Fruit fly (Drosophila melanogaster) whole organism, embryonic: Measurements from ENCODE around the gene CG2182.

Experiments
- CG10959 ChIP-seq: fragments of 200-800 bp; sonication (Bioruptor generic); IDR thresholded peaks from 2 replicates; pipeline ENCODE4 v1.3.6; 2022; ENCODE audit warnings: missing biosample characterization, missing genetic modification characterization
- CG12236 ChIP-seq: fragments of 200-800 bp; sonication (Bioruptor generic); optimal IDR thresholded peaks from 2 replicates; lab custom pipeline; 2016; ENCODE audit warnings: missing biosample characterization, missing genetic modification characterization
- CG12391 ChIP-seq: fragments of 200-800 bp; sonication (Bioruptor generic); optimal IDR thresholded peaks from 3 replicates; lab custom pipeline; 2018; ENCODE audit warnings: missing biosample characterization, mild to moderate bottlenecking, missing genetic modification characterization, moderate library complexity
- CG14014 ChIP-seq: fragments of 200-800 bp; sonication (Bioruptor generic); IDR thresholded peaks from 2 replicates; pipeline ENCODE4 v1.3.6; 2022; ENCODE audit warnings: missing biosample characterization, missing genetic modification characterization
- CG15011 ChIP-seq: fragments of 200-800 bp; sonication (Bioruptor generic); optimal IDR thresholded peaks from 3 replicates; lab custom pipeline; 2018; ENCODE audit warnings: missing biosample characterization, mild to moderate bottlenecking, missing genetic modification characterization
- CG15073 ChIP-seq: fragments of 200-800 bp; sonication (Bioruptor generic); optimal IDR thresholded peaks from 2 replicates; lab custom pipeline; 2016; ENCODE audit warnings: missing biosample characterization, missing genetic modification characterization
- CG16815 ChIP-seq: fragments of 200-800 bp; sonication (Bioruptor generic); optimal IDR thresholded peaks from 3 replicates; lab custom pipeline; 2017; ENCODE audit warnings: missing biosample characterization, mild to moderate bottlenecking, missing genetic modification characterization
- CG17186 ChIP-seq: fragments of 200-800 bp; sonication (Bioruptor generic); optimal IDR thresholded peaks from 3 replicates; lab custom pipeline; 2017; ENCODE audit warnings: missing biosample characterization, missing genetic modification reagents, missing genetic modification characterization
- CG17359 ChIP-seq: fragments of 200-800 bp; sonication (Bioruptor generic); optimal IDR thresholded peaks from 3 replicates; lab custom pipeline; 2018; ENCODE audit warnings: missing biosample characterization, mild to moderate bottlenecking, missing genetic modification characterization, moderate library complexity
- CG17361 ChIP-seq: fragments of 200-800 bp; sonication (Bioruptor generic); IDR thresholded peaks from 3 replicates; pipeline ENCODE4 v1.3.6; 2022; ENCODE audit warnings: missing biosample characterization, missing genetic modification characterization
- CG17385 ChIP-seq: fragments of 200-800 bp; sonication (Bioruptor generic); optimal IDR thresholded peaks from 3 replicates; lab custom pipeline; 2018; ENCODE audit warnings: missing biosample characterization, mild to moderate bottlenecking, missing genetic modification characterization
- CG1832 ChIP-seq: fragments of 200-800 bp; sonication (Bioruptor generic); optimal IDR thresholded peaks from 2 replicates; lab custom pipeline; 2017; ENCODE audit warnings: missing biosample characterization, mild to moderate bottlenecking, missing genetic modification characterization, inconsistent platforms
- CG18599 ChIP-seq: fragments of 200-800 bp; sonication (Bioruptor generic); optimal IDR thresholded peaks from 3 replicates; lab custom pipeline; 2017; ENCODE audit warnings: missing biosample characterization, missing genetic modification characterization, mild to moderate bottlenecking, moderate library complexity, missing genetic modification reagents
- CG2202 ChIP-seq: fragments of 200-800 bp; sonication (Bioruptor generic); optimal IDR thresholded peaks from 2 replicates; lab custom pipeline; 2018; ENCODE audit warnings: missing biosample characterization, mild to moderate bottlenecking, missing genetic modification characterization
- CG31388 ChIP-seq: fragments of 200-800 bp; sonication (Bioruptor generic); optimal IDR thresholded peaks from 2 replicates; lab custom pipeline; 2016; ENCODE audit warnings: missing biosample characterization, missing genetic modification characterization
- CG34376 ChIP-seq: fragments of 200-800 bp; sonication (Bioruptor generic); optimal IDR thresholded peaks from 2 replicates; lab custom pipeline; 2018; ENCODE audit warnings: missing biosample characterization, mild to moderate bottlenecking, missing genetic modification characterization
- CG3995 ChIP-seq: fragments of 200-800 bp; sonication (Bioruptor generic); optimal IDR thresholded peaks from 3 replicates; lab custom pipeline; 2016; ENCODE audit warnings: missing biosample characterization, missing genetic modification characterization
- CG4282 ChIP-seq: fragments of 200-800 bp; sonication (Bioruptor generic); optimal IDR thresholded peaks from 2 replicates; lab custom pipeline; 2016; ENCODE audit warnings: missing biosample characterization, missing genetic modification characterization
- Doc2 ChIP-seq: fragments of 200-800 bp; sonication (Bioruptor generic); IDR thresholded peaks from 2 replicates; pipeline ENCODE4 v1.3.6; 2022; ENCODE audit warnings: missing biosample characterization, missing genetic modification characterization
- Doc3 ChIP-seq: fragments of 200-800 bp; sonication (Bioruptor generic); IDR thresholded peaks from 3 replicates; pipeline ENCODE4 v1.3.6; 2022; ENCODE audit warnings: missing biosample characterization, missing genetic modification characterization; ENCODE audit not compliant: partially characterized antibody
- H2.0 ChIP-seq: fragments of 200-800 bp; sonication (Bioruptor generic); IDR thresholded peaks from 2 replicates; pipeline ENCODE4 v1.3.6; 2022; ENCODE audit warnings: missing biosample characterization, missing genetic modification characterization
- HLH4C ChIP-seq: fragments of 200-800 bp; sonication (Bioruptor generic); IDR thresholded peaks from 3 replicates; pipeline ENCODE4 v1.3.6; 2022; ENCODE audit warnings: missing biosample characterization, missing genetic modification characterization; ENCODE audit not compliant: partially characterized antibody
- HLHmδ ChIP-seq: fragments of 200-800 bp; sonication (Bioruptor generic); optimal IDR thresholded peaks from 2 replicates; lab custom pipeline; 2018; ENCODE audit warnings: missing biosample characterization, mild to moderate bottlenecking, missing genetic modification characterization, moderate library complexity
- Hr3 ChIP-seq: fragments of 200-800 bp; sonication (Bioruptor generic); optimal IDR thresholded peaks from 3 replicates; lab custom pipeline; 2016; ENCODE audit warnings: missing biosample characterization, missing genetic modification characterization
- NFAT ChIP-seq: fragments of 200-800 bp; sonication (Bioruptor generic); IDR thresholded peaks from 2 replicates; pipeline ENCODE4 v1.3.6; 2022; ENCODE audit warnings: missing biosample characterization, missing genetic modification characterization
- Neu2 ChIP-seq: fragments of 200-800 bp; sonication (Bioruptor generic); optimal IDR thresholded peaks from 3 replicates; lab custom pipeline; 2016; ENCODE audit warnings: missing biosample characterization, missing genetic modification characterization, borderline replicate concordance
- NfI ChIP-seq: fragments of 200-800 bp; sonication (Bioruptor generic); optimal IDR thresholded peaks from 3 replicates; lab custom pipeline; 2018; ENCODE audit warnings: missing biosample characterization, mild to moderate bottlenecking, missing genetic modification characterization, moderate library complexity
- Ptx1 ChIP-seq: fragments of 200-800 bp; sonication (Bioruptor generic); IDR thresholded peaks from 2 replicates; pipeline ENCODE4 v1.3.6; 2022; ENCODE audit warnings: missing biosample characterization, missing genetic modification characterization
- Sox100B ChIP-seq: fragments of 200-800 bp; sonication (Bioruptor generic); optimal IDR thresholded peaks from 3 replicates; lab custom pipeline; 2018; ENCODE audit warnings: missing biosample characterization, mild to moderate bottlenecking, missing genetic modification characterization
- Stat92E ChIP-seq, 3 experiments: fragments of >200 bp in 2 of 3; fragments of 200-800 bp in 1 of 3; sonication (Bioruptor generic) in 1 of 3; optimal IDR thresholded peaks; 2 replicates each; lab custom pipeline; 2017 to 2019; ENCODE audit warnings: missing biosample characterization in 3 of 3, missing genetic modification characterization in 3 of 3, mild to moderate bottlenecking in 1 of 3, moderate library complexity in 1 of 3
- TFAM ChIP-seq: fragments of 200-800 bp; sonication (Bioruptor generic); optimal IDR thresholded peaks from 2 replicates; lab custom pipeline; 2017; ENCODE audit warnings: missing biosample characterization, missing genetic modification characterization, inconsistent platforms
- Xbp1 ChIP-seq: fragments of 200-800 bp; sonication (Bioruptor generic); optimal IDR thresholded peaks from 3 replicates; lab custom pipeline; 2016; ENCODE audit warnings: missing biosample characterization, mild to moderate bottlenecking, missing genetic modification characterization
- YL-1 ChIP-seq: fragments of 200-800 bp; sonication (Bioruptor generic); optimal IDR thresholded peaks from 3 replicates; lab custom pipeline; 2017; ENCODE audit warnings: missing biosample characterization, mild to moderate bottlenecking, missing genetic modification characterization
- ato ChIP-seq: fragments of 200-800 bp; sonication (Bioruptor generic); IDR thresholded peaks from 2 replicates; pipeline ENCODE4 v1.3.6; 2022; ENCODE audit warnings: missing biosample characterization, missing genetic modification characterization; ENCODE audit not compliant: partially characterized antibody
- bowl ChIP-seq: fragments of 200-800 bp; sonication (Bioruptor generic); IDR thresholded peaks from 2 replicates; pipeline ENCODE4 v1.3.6; 2022; ENCODE audit warnings: missing biosample characterization, missing genetic modification characterization
- chinmo ChIP-seq: fragments of 200-800 bp; sonication (Bioruptor generic); IDR thresholded peaks from 4 replicates; pipeline ENCODE4 v1.3.6; 2022; ENCODE audit warnings: missing biosample characterization, missing genetic modification characterization; ENCODE audit not compliant: partially characterized antibody
- en ChIP-seq: fragments of 200-800 bp; sonication (Bioruptor generic); optimal IDR thresholded peaks from 2 replicates; lab custom pipeline; 2016; ENCODE audit warnings: missing biosample characterization, missing genetic modification characterization
- esg ChIP-seq: fragments of 200-800 bp; sonication (Bioruptor generic); conservative IDR thresholded peaks from 2 replicates; pipeline ENCODE4 v1.3.6; 2022; ENCODE audit warnings: missing biosample characterization, missing genetic modification characterization
- gce ChIP-seq: fragments of 200-800 bp; sonication (Bioruptor generic); IDR thresholded peaks from 3 replicates; pipeline ENCODE4 v1.3.6; 2022; ENCODE audit warnings: missing biosample characterization, missing genetic modification characterization
- gfzf ChIP-seq: fragments of 200-800 bp; sonication (Bioruptor generic); optimal IDR thresholded peaks from 2 replicates; lab custom pipeline; 2016; ENCODE audit warnings: missing biosample characterization, mild to moderate bottlenecking, missing genetic modification characterization, moderate library complexity
- gro ChIP-seq: fragments of 200-800 bp; sonication (Bioruptor generic); optimal IDR thresholded peaks from 2 replicates; lab custom pipeline; 2016; ENCODE audit warnings: missing biosample characterization, missing genetic modification characterization
- mam ChIP-seq: fragments of 200-800 bp; sonication (Bioruptor generic); optimal IDR thresholded peaks from 3 replicates; lab custom pipeline; 2016; ENCODE audit warnings: missing biosample characterization, missing genetic modification characterization
- org-1 ChIP-seq: fragments of 200-800 bp; sonication (Bioruptor generic); optimal IDR thresholded peaks from 2 replicates; lab custom pipeline; 2017; ENCODE audit warnings: missing biosample characterization, missing genetic modification characterization
- pum ChIP-seq: fragments of 200-800 bp; sonication (Bioruptor generic); optimal IDR thresholded peaks from 2 replicates; lab custom pipeline; 2016; ENCODE audit warnings: missing biosample characterization, missing genetic modification characterization
- ro ChIP-seq: fragments of 200-800 bp; sonication (Bioruptor generic); IDR thresholded peaks from 2 replicates; pipeline ENCODE4 v1.3.6; 2022; ENCODE audit warnings: missing biosample characterization, missing genetic modification characterization
- sc ChIP-seq, 3 experiments: fragments of >200 bp in 2 of 3; fragments of 200-800 bp in 1 of 3; sonication (Bioruptor generic) in 1 of 3; optimal IDR thresholded peaks; 2 replicates in 2 of 3; 3 replicates in 1 of 3; lab custom pipeline; 2017; ENCODE audit warnings: mild to moderate bottlenecking in 1 of 3, missing biosample characterization in 1 of 3, missing genetic modification characterization in 1 of 3, missing genetic modification reagents in 1 of 3
- sens-2 ChIP-seq: fragments of 200-800 bp; sonication (Bioruptor generic); IDR thresholded peaks from 2 replicates; pipeline ENCODE4 v1.3.6; 2022; ENCODE audit warnings: missing biosample characterization, missing genetic modification characterization
- tap ChIP-seq: fragments of 200-800 bp; optimal IDR thresholded peaks from 3 replicates; lab custom pipeline; 2019; ENCODE audit warnings: missing biosample characterization, mild to moderate bottlenecking, missing genetic modification characterization, moderate library complexity
- tgo ChIP-seq: fragments of 200-800 bp; sonication (Bioruptor generic); IDR thresholded peaks from 3 replicates; pipeline ENCODE4 v1.3.6; 2022; ENCODE audit warnings: missing biosample characterization, missing genetic modification characterization
- tna ChIP-seq: fragments of 200-800 bp; sonication (Bioruptor generic); IDR thresholded peaks from 2 replicates; pipeline ENCODE4 v1.3.6; 2022; ENCODE audit warnings: missing biosample characterization, missing genetic modification characterization; ENCODE audit not compliant: partially characterized antibody
- zf30C ChIP-seq: fragments of 200-800 bp; sonication (Bioruptor generic); optimal IDR thresholded peaks from 3 replicates; lab custom pipeline; 2018; ENCODE audit warnings: missing biosample characterization, mild to moderate bottlenecking, missing genetic modification characterization

The CG2182 gene

DNA sequence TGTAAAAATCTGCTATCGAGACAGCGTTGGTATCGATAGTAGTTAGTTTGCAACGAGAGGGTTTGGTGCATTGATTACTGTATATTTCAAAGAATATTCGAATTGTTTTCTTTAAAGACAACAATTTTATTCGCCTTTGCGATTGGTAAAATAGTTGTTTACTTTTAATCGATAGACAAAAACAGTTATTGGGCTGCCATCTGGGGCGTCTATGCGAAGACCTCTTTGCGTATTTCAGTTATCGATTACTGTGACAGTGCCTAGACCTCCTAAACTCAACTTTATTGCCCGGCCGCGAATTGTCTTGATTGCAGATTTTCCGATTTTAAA is 46.6 kb downstream of the CG2182 start, which contains the start of gene Atu (continued):
- TF ChIP-seq ato (GFP tag; lab: Robert Waterston, UW), result peak; percentile 73; the same call in 1 of the 2 replicates
- TF ChIP-seq CG16815, result no peak
- TF ChIP-seq Doc2 (GFP tag; lab: Robert Waterston, UW), result no peak
- TF ChIP-seq sens-2 (GFP tag; lab: Robert Waterston, UW), result no peak
- TF ChIP-seq tna (GFP tag; lab: Robert Waterston, UW), result peak; percentile 83
- no peak for TF ChIP-seq NFAT
- peak; percentile 92 for TF ChIP-seq Doc3
- TF ChIP-seq HLH4C (GFP tag; lab: Robert Waterston, UW), result peak; percentile 93
- peak; percentile 56 for TF ChIP-seq CG12391 (tag; lab: Kevin White, UChicago)
- TF ChIP-seq tgo, result no peak
- TF ChIP-seq CG12236 (GFP tag; lab: Kevin White, UChicago), result no peak
- TF ChIP-seq Stat92E (GFP tag; optimal IDR thresholded peaks at IDR 0.05; lab: Kevin White, UChicago), result no peak
- no peak for TF ChIP-seq HLHmδ
- TF ChIP-seq tap (tag; lab: Kevin White, UChicago), result no peak
- TF ChIP-seq CG34376, result no peak
- no peak for TF ChIP-seq CG1832 (GFP tag; lab: Kevin White, UChicago)
- no peak for TF ChIP-seq sc (optimal IDR thresholded peaks at IDR 0.05; lab: Kevin White, UChicago)
- no peak for TF ChIP-seq sc (GFP tag; optimal IDR thresholded peaks at IDR 0.05; lab: Kevin White, UChicago)
- TF ChIP-seq CG15073 (GFP tag; lab: Kevin White, UChicago), result no peak
- no peak for TF ChIP-seq mam (GFP tag; lab: Kevin White, UChicago)
- TF ChIP-seq CG2202 (tag; lab: Kevin White, UChicago), result no peak
- TF ChIP-seq CG3995 (GFP tag; lab: Kevin White, UChicago), result peak; percentile 80
- peak; percentile 81 for TF ChIP-seq YL-1 (GFP tag; lab: Kevin White, UChicago)
- no peak for TF ChIP-seq CG10959 (GFP tag; lab: Robert Waterston, UW)
- TF ChIP-seq zf30C (GFP tag; lab: Kevin White, UChicago), result no peak
- peak; percentile 42 for TF ChIP-seq Hr3 (GFP tag; lab: Kevin White, UChicago)
- no peak for TF ChIP-seq ro (GFP tag; lab: Robert Waterston, UW)
- TF ChIP-seq Xbp1 (GFP tag; lab: Kevin White, UChicago), result peak; percentile 47
- no peak for TF ChIP-seq Neu2 (GFP tag; lab: Kevin White, UChicago)
- TF ChIP-seq Sox100B, result no peak
- no peak for TF ChIP-seq en (GFP tag; lab: Kevin White, UChicago)
- TF ChIP-seq NfI (GFP tag; lab: Kevin White, UChicago), result peak; percentile 27
- TF ChIP-seq TFAM (GFP tag; lab: Kevin White, UChicago), result no peak
- peak; percentile 27 for TF ChIP-seq gfzf (GFP tag; lab: Kevin White, UChicago)
- TF ChIP-seq org-1 (GFP tag; lab: Kevin White, UChicago), result no peak
- TF ChIP-seq bowl (GFP tag; lab: Robert Waterston, UW), result no peak
- peak; percentile 57 for TF ChIP-seq CG17186 (GFP tag; lab: Kevin White, UChicago)
- TF ChIP-seq pum (GFP tag; lab: Kevin White, UChicago), result no peak
- TF ChIP-seq chinmo, result peak; percentile 87
- TF ChIP-seq CG17359 (tag; lab: Kevin White, UChicago), result peak; percentile 24
- no peak for TF ChIP-seq CG15011 (GFP tag; lab: Kevin White, UChicago)
- TF ChIP-seq Ptx1 (GFP tag; lab: Robert Waterston, UW), result no peak
- TF ChIP-seq H2.0 (GFP tag; lab: Robert Waterston, UW), result no peak
- TF ChIP-seq esg (GFP tag; lab: Robert Waterston, UW), result no peak
- no peak for TF ChIP-seq CG17385 (GFP tag; lab: Kevin White, UChicago)
- no peak for TF ChIP-seq CG31388 (GFP tag; lab: Kevin White, UChicago)
- TF ChIP-seq gce, result no peak
- TF ChIP-seq CG17361 (GFP tag; lab: Robert Waterston, UW), result peak; percentile 58; the same call in 2 of the 3 replicates
- peak; percentile 25 for TF ChIP-seq gro (GFP tag; lab: Kevin White, UChicago)
- no peak for TF ChIP-seq CG4282 (GFP tag; lab: Kevin White, UChicago)
- no peak for TF ChIP-seq CG14014 (GFP tag; lab: Robert Waterston, UW)
- TF ChIP-seq CG18599 (GFP tag; lab: Kevin White, UChicago), result no peak
